Worm (Caenorhabditis elegans) whole organism, young adult: ENCODE results near the gene sre-35.
"Not testable (repeated sequence)": the region's sequence is repeated elsewhere in the genome, so short reads cannot be mapped to it uniquely, and the experiment has no call there.

Source experiments
- C06A6.2 ChIP-seq: fragments of 200-800 bp; sonication (Bioruptor generic); conservative IDR thresholded peaks from 2 replicates; pipeline ENCODE4 v1.3.6; 2022; ENCODE audit warnings: missing genetic modification characterization, missing compliant biosample characterization
- C17E4.6 ChIP-seq: fragments of 200-800 bp; sonication (Bioruptor generic); IDR thresholded peaks from 2 replicates; pipeline ENCODE4 v1.3.6; 2022; ENCODE audit warnings: missing genetic modification reagents, missing genetic modification characterization, missing compliant biosample characterization
- Y53F4B.3 ChIP-seq: fragments of 200-800 bp; sonication (Bioruptor generic); IDR thresholded peaks from 2 replicates; pipeline ENCODE4 v1.3.6; 2022; ENCODE audit warnings: missing genetic modification reagents, missing genetic modification characterization, missing compliant biosample characterization
- ama-1 ChIP-seq, 3 experiments: fragments of 150-350 bp in 1 of 3; sonication (generic microtip) in 2 of 3; optimal IDR thresholded peaks; 2 replicates each; lab custom pipeline; 2014 to 2018; ENCODE audit warnings: missing biosample characterization in 2 of 3, missing genetic modification characterization in 2 of 3, missing genetic modification reagents in 2 of 3
- chd-7 ChIP-seq: sonication (generic microtip); optimal IDR thresholded peaks from 2 replicates; lab custom pipeline; 2016; ENCODE audit warnings: mild to moderate bottlenecking, missing genetic modification characterization, moderate library complexity, missing compliant biosample characterization
- lin-40 ChIP-seq: sonication (generic microtip); optimal IDR thresholded peaks from 2 replicates; lab custom pipeline; 2016; ENCODE audit warnings: missing genetic modification characterization, mild to moderate bottlenecking, missing compliant biosample characterization, missing genotype, missing genetic modification reagents
- madf-3 ChIP-seq: fragments of 200-800 bp; sonication (Bioruptor generic); IDR thresholded peaks from 2 replicates; pipeline ENCODE4 v1.3.6; 2022; ENCODE audit warnings: missing genetic modification reagents, missing genetic modification characterization, missing compliant biosample characterization
- nhr-120 ChIP-seq: fragments of 200-800 bp; sonication (Bioruptor generic); IDR thresholded peaks from 2 replicates; pipeline ENCODE4 v1.3.6; 2022; ENCODE audit warnings: missing genetic modification characterization, missing compliant biosample characterization
- nhr-80 ChIP-seq: sonication (generic microtip); optimal IDR thresholded peaks from 2 replicates; lab custom pipeline; 2016; ENCODE audit warnings: missing genetic modification characterization, missing compliant biosample characterization
- ztf-18 ChIP-seq: sonication (generic microtip); optimal IDR thresholded peaks from 2 replicates; lab custom pipeline; 2016; ENCODE audit warnings: missing genotype, mild to moderate bottlenecking, missing genetic modification characterization, missing compliant biosample characterization

ce11 chrII:12441164-12441563, 11.5 kb downstream of the sre-35 start, which contains the start of gene Y57A10C.10:
- TF ChIP-seq lin-40 (tag; lab: Kevin White, UChicago); nhr-120 (GFP tag; lab: Robert Waterston, UW); chd-7 (tag; lab: Kevin White, UChicago); ama-1 (optimal IDR thresholded peaks at IDR 0.05; lab: Kevin White, UChicago); ama-1 (GFP tag; optimal IDR thresholded peaks at IDR 0.05; lab: Kevin White, UChicago); Y53F4B.3 (GFP tag; lab: Robert Waterston, UW); madf-3 (GFP tag; lab: Robert Waterston, UW); C06A6.2 (GFP tag; lab: Robert Waterston, UW); nhr-80 (tag; lab: Kevin White, UChicago); ztf-18 (tag; lab: Kevin White, UChicago); C17E4.6: not testable (repeated sequence)
